Worm (Caenorhabditis elegans) whole organism, L2 larva: Measurements from ENCODE around the gene srsx-10.

Experiments
- ZK546.5 ChIP-seq: sonication (generic microtip); optimal IDR thresholded peaks from 2 replicates; lab custom pipeline; 2017; ENCODE audit warnings: missing biosample characterization, missing genetic modification characterization
- alr-1 ChIP-seq: fragments of 150-350 bp; optimal IDR thresholded peaks from 2 replicates; lab custom pipeline; 2014; ENCODE audit warnings: missing biosample characterization, missing genetic modification characterization
- aly-2 ChIP-seq: fragments of 150-350 bp; optimal IDR thresholded peaks from 2 replicates; lab custom pipeline; 2014; ENCODE audit warnings: missing biosample characterization, missing genetic modification characterization
- ama-1 ChIP-seq: fragments of 150-350 bp; optimal IDR thresholded peaks from 2 replicates; lab custom pipeline; 2018; ENCODE audit warnings: inconsistent platforms
- blmp-1 ChIP-seq: sonication (generic microtip); optimal IDR thresholded peaks from 2 replicates; lab custom pipeline; 2017; ENCODE audit warnings: missing genetic modification characterization, mild to moderate bottlenecking, missing compliant biosample characterization, antibody characterized with exemption, moderate library complexity; ENCODE audit not compliant: insufficient read depth
- crh-2 ChIP-seq: sonication (generic microtip); optimal IDR thresholded peaks from 2 replicates; lab custom pipeline; 2017; ENCODE audit warnings: missing biosample characterization, missing genetic modification characterization
- dmd-4 ChIP-seq: sonication (generic microtip); optimal IDR thresholded peaks from 2 replicates; lab custom pipeline; 2017; ENCODE audit warnings: missing biosample characterization, missing genetic modification characterization
- egl-27 ChIP-seq: sonication (generic microtip); optimal IDR thresholded peaks from 3 replicates; lab custom pipeline; 2017; ENCODE audit warnings: missing biosample characterization, missing genetic modification reagents, missing genetic modification characterization
- fos-1 ChIP-seq: fragments of 150-350 bp; optimal IDR thresholded peaks from 2 replicates; lab custom pipeline; 2014; ENCODE audit warnings: missing biosample characterization, missing genetic modification characterization
- lin-11 ChIP-seq: fragments of 150-350 bp; sonication (generic microtip); optimal IDR thresholded peaks from 2 replicates; lab custom pipeline; 2014; ENCODE audit warnings: missing biosample characterization, missing genetic modification characterization, inconsistent platforms, mixed read lengths
- lin-13 ChIP-seq: fragments of 150-350 bp; optimal IDR thresholded peaks from 2 replicates; lab custom pipeline; 2014; ENCODE audit warnings: missing biosample characterization, missing genetic modification reagents, missing genetic modification characterization
- lsy-2 ChIP-seq, 2 experiments: fragments of 150-350 bp in 1 of 2; sonication (generic microtip) in 1 of 2; optimal IDR thresholded peaks; 2 replicates each; lab custom pipeline; 2014 to 2017; ENCODE audit warnings: missing biosample characterization in 2 of 2, missing genetic modification characterization in 2 of 2
- mab-5 ChIP-seq: fragments of 150-350 bp; optimal IDR thresholded peaks from 2 replicates; lab custom pipeline; 2014; ENCODE audit warnings: missing biosample characterization, missing genetic modification characterization
- mbf-1 ChIP-seq: sonication (generic microtip); optimal IDR thresholded peaks from 2 replicates; lab custom pipeline; 2017; ENCODE audit warnings: missing biosample characterization, missing genetic modification characterization
- mdl-1 ChIP-seq, 2 experiments: fragments of 150-350 bp in 1 of 2; sonication (generic microtip) in 1 of 2; optimal IDR thresholded peaks; 2 replicates each; lab custom pipeline; 2017; ENCODE audit warnings: missing biosample characterization in 2 of 2, missing genetic modification characterization in 2 of 2
- nhr-10 ChIP-seq: sonication (generic microtip); optimal IDR thresholded peaks from 2 replicates; lab custom pipeline; 2017; ENCODE audit warnings: missing biosample characterization, missing genetic modification characterization
- nhr-11 ChIP-seq: fragments of 150-350 bp; optimal IDR thresholded peaks from 2 replicates; lab custom pipeline; 2014; ENCODE audit warnings: missing biosample characterization, missing genetic modification characterization
- nhr-12 ChIP-seq: fragments of 150-350 bp; optimal IDR thresholded peaks from 2 replicates; lab custom pipeline; 2014; ENCODE audit warnings: missing biosample characterization, missing genetic modification characterization
- nhr-129 ChIP-seq: fragments of 150-350 bp; optimal IDR thresholded peaks from 2 replicates; lab custom pipeline; 2014; ENCODE audit warnings: missing biosample characterization, missing genetic modification characterization
- nhr-25 ChIP-seq: fragments of 150-350 bp; sonication (generic microtip); optimal IDR thresholded peaks from 3 replicates; lab custom pipeline; 2014; ENCODE audit warnings: missing biosample characterization, missing genetic modification characterization
- nhr-6 ChIP-seq: fragments of 150-350 bp; optimal IDR thresholded peaks from 2 replicates; lab custom pipeline; 2014; ENCODE audit warnings: missing biosample characterization, missing genetic modification characterization
- nhr-77 ChIP-seq: fragments of 150-350 bp; optimal IDR thresholded peaks from 2 replicates; lab custom pipeline; 2014; ENCODE audit warnings: missing biosample characterization, missing genetic modification characterization
- peb-1 ChIP-seq: fragments of 150-350 bp; optimal IDR thresholded peaks from 2 replicates; lab custom pipeline; 2014; ENCODE audit warnings: missing biosample characterization, missing genetic modification characterization
- sem-4 ChIP-seq: fragments of 150-350 bp; optimal IDR thresholded peaks from 2 replicates; lab custom pipeline; 2014; ENCODE audit warnings: missing biosample characterization, missing genetic modification reagents, missing genetic modification characterization
- skn-1 ChIP-seq: sonication (generic microtip); optimal IDR thresholded peaks from 2 replicates; lab custom pipeline; 2017; ENCODE audit warnings: missing biosample characterization, missing genetic modification characterization
- sma-9 ChIP-seq, 2 experiments: fragments of 150-350 bp in 1 of 2; sonication (generic microtip) in 1 of 2; optimal IDR thresholded peaks; 2 replicates each; lab custom pipeline; 2014 to 2016; ENCODE audit warnings: missing genetic modification characterization in 2 of 2, mild to moderate bottlenecking in 1 of 2, missing biosample characterization in 1 of 2, missing compliant biosample characterization in 1 of 2, missing genetic modification reagents in 1 of 2, moderate library complexity in 1 of 2
- snpc-4 ChIP-seq: fragments of 150-350 bp; optimal IDR thresholded peaks from 2 replicates; lab custom pipeline; 2014; ENCODE audit warnings: missing biosample characterization, missing genetic modification characterization
- unc-39 ChIP-seq: fragments of 150-350 bp; optimal IDR thresholded peaks from 2 replicates; lab custom pipeline; 2014; ENCODE audit warnings: missing biosample characterization, missing genetic modification characterization
- unc-55 ChIP-seq: fragments of 150-350 bp; sonication (generic microtip); optimal IDR thresholded peaks from 3 replicates; lab custom pipeline; 2014; ENCODE audit warnings: missing biosample characterization, missing genetic modification reagents, missing genetic modification characterization
- unc-62 ChIP-seq: fragments of 150-350 bp; optimal IDR thresholded peaks from 2 replicates; lab custom pipeline; 2014; ENCODE audit warnings: missing biosample characterization, missing genetic modification reagents, missing genetic modification characterization
- zag-1 ChIP-seq: fragments of 150-350 bp; optimal IDR thresholded peaks from 2 replicates; lab custom pipeline; 2014; ENCODE audit warnings: missing biosample characterization, missing genetic modification characterization
- ztf-1 ChIP-seq: fragments of 200-800 bp; sonication (Bioruptor generic); conservative IDR thresholded peaks from 2 replicates; pipeline ENCODE4 v1.3.6; 2022; ENCODE audit warnings: missing genetic modification characterization, missing compliant biosample characterization
- ztf-4 ChIP-seq: fragments of 150-350 bp; optimal IDR thresholded peaks from 2 replicates; lab custom pipeline; 2014; ENCODE audit warnings: missing biosample characterization, missing genetic modification characterization

Gene srsx-10

ce11 chrV:4980873-4981272 is 6.3 kb upstream of the srsx-10 start, which contains the start of gene srsx-12:
TSS of gene srsx-12 (minus strand) at chrV:4980973.
- TF ChIP-seq snpc-4 (tag; lab: Kevin White, UChicago) = no peak
- no peak for TF ChIP-seq nhr-10 (tag; lab: Kevin White, UChicago)
- no peak for TF ChIP-seq mab-5 (tag; lab: Kevin White, UChicago)
- TF ChIP-seq ZK546.5 (tag; lab: Kevin White, UChicago) = no peak
- TF ChIP-seq ztf-4 (tag; lab: Kevin White, UChicago) = no peak
- TF ChIP-seq fos-1 (tag; lab: Kevin White, UChicago) = no peak
- no peak for TF ChIP-seq lin-11
- TF ChIP-seq nhr-129 (tag; lab: Kevin White, UChicago) = no peak
- no peak for TF ChIP-seq egl-27 (tag; lab: Kevin White, UChicago)
- no peak for TF ChIP-seq zag-1 (tag; lab: Kevin White, UChicago)
- TF ChIP-seq unc-55 (GFP tag; lab: Kevin White, UChicago) = no peak
- TF ChIP-seq ztf-1 (GFP tag; lab: Robert Waterston, UW) = no peak
- no peak for TF ChIP-seq alr-1 (tag; lab: Kevin White, UChicago)
- no peak for TF ChIP-seq unc-39 (tag; lab: Kevin White, UChicago)

DNA sequence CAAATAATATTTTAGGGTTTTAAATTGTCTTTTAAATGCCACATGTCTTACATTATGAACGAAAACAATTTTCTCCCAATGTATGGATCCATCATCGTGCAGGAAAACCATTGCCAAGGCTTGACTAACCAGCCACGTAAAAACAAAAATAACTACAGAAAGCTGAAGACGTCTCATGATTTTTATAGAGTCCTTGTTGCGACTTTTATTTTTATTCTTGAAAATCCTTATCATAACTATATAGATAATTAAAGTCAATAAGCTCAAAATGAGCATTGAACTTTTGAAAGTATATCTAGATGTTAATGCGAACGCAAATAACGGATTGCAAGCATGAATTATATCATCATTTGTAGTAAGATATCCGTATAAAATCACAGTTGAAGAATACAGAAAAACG is 5.5 kb upstream of the srsx-10 start:
- TF ChIP-seq dmd-4 (tag; lab: Kevin White, UChicago) (no peak), sem-4 (tag; lab: Kevin White, UChicago) (no peak), nhr-6 (tag; lab: Kevin White, UChicago) (no peak), egl-27 (tag; lab: Kevin White, UChicago) (no peak), snpc-4 (tag; lab: Kevin White, UChicago) (no peak), mdl-1 (tag; optimal IDR thresholded peaks at IDR 0.05; lab: Kevin White, UChicago) (no peak), aly-2 (tag; lab: Kevin White, UChicago) (no peak), nhr-129 (tag; lab: Kevin White, UChicago) (no peak), mbf-1 (no peak), zag-1 (tag; lab: Kevin White, UChicago) (no peak), blmp-1 (tag; lab: Kevin White, UChicago) (no peak), skn-1 (tag; lab: Kevin White, UChicago) (no peak), ama-1 (lab: Kevin White, UChicago) (no peak), nhr-25 (tag; lab: Kevin White, UChicago) (no peak), unc-62 (no peak)
- TF ChIP-seq, all 48 proteins: peak for 0

DNA sequence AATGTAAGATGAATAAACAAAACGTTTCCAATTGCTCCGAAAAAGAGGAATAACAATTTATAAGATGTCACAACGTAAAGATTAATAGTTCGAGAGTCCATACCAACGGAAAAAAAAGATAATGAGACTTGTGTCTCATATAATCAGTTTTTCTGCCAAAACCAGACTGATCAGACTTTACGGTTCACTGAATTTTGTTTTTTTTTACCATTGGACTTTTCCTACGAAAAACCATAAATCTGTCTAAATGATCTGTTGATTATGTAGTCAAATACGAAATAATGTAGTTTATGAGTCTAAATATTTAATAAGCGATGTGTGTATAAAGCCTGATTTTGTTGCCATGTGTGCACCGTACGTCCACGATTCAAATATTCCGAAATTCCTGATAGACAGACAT is 4.5 kb upstream of the srsx-10 start, which contains the start of gene srsx-11:
Gene srsx-11, minus strand, starts transcription at position 101 of the 400 bp plus-strand sequence.
- no peak for TF ChIP-seq egl-27 (tag; lab: Kevin White, UChicago)
- no peak for TF ChIP-seq nhr-11 (tag; lab: Kevin White, UChicago)
- no peak for TF ChIP-seq ZK546.5 (tag; lab: Kevin White, UChicago)
- TF ChIP-seq nhr-77 (tag; lab: Kevin White, UChicago) = no peak
- TF ChIP-seq blmp-1 (tag; lab: Kevin White, UChicago) = no peak
- no peak for TF ChIP-seq fos-1 (tag; lab: Kevin White, UChicago)
- no peak for TF ChIP-seq nhr-6 (tag; lab: Kevin White, UChicago)
- no peak for TF ChIP-seq lsy-2 (tag; optimal IDR thresholded peaks at IDR 0.05; lab: Kevin White, UChicago)
- TF ChIP-seq sem-4 (tag; lab: Kevin White, UChicago) = no peak
- no peak for TF ChIP-seq zag-1 (tag; lab: Kevin White, UChicago)
- no peak for TF ChIP-seq snpc-4 (tag; lab: Kevin White, UChicago)
- no peak for TF ChIP-seq skn-1 (tag; lab: Kevin White, UChicago)
- TF ChIP-seq dmd-4 (tag; lab: Kevin White, UChicago) = no peak
- no peak for TF ChIP-seq unc-55 (GFP tag; lab: Kevin White, UChicago)

- no peak for TF ChIP-seq mdl-1 (tag; optimal IDR thresholded peaks at IDR 0.05; lab: Kevin White, UChicago)
- TF ChIP-seq crh-2 (tag; lab: Kevin White, UChicago) = no peak
- no peak for TF ChIP-seq aly-2 (tag; lab: Kevin White, UChicago)
- no peak for TF ChIP-seq nhr-10 (tag; lab: Kevin White, UChicago)
- no peak for TF ChIP-seq snpc-4 (tag; lab: Kevin White, UChicago)
- TF ChIP-seq unc-62 = no peak
- TF ChIP-seq lin-13 = no peak
- TF ChIP-seq ZK546.5 (tag; lab: Kevin White, UChicago) = no peak
- no peak for TF ChIP-seq nhr-12 (tag; lab: Kevin White, UChicago)
- no peak for TF ChIP-seq sma-9 (GFP tag; optimal IDR thresholded peaks at IDR 0.05; lab: Kevin White, UChicago)
- TF ChIP-seq sma-9 (tag; optimal IDR thresholded peaks at IDR 0.05; lab: Kevin White, UChicago) = no peak
- no peak for TF ChIP-seq egl-27 (tag; lab: Kevin White, UChicago)
- TF ChIP-seq peb-1 (tag; lab: Kevin White, UChicago) = no peak
Observed at ce11 chrV:4977539-4977938, 3.0 kb upstream of the srsx-10 start.
